Worm (Caenorhabditis elegans) whole organism, L4 larva: ENCODE data around the gene F59E12.15.
A peak's percentile ranks its signal among the peaks of the same experiment; 100 is the strongest.
"Not testable (repeated sequence)": the region's sequence is repeated elsewhere in the genome, so short reads cannot be mapped to it uniquely, and the experiment has no call there.

Source experiments
- D1046.2 ChIP-seq: fragments of 200-800 bp; sonication (Bioruptor generic); IDR thresholded peaks from 2 replicates; pipeline ENCODE4 v1.3.6; 2022; ENCODE audit warnings: missing genetic modification characterization, missing compliant biosample characterization
- F26F4.8 ChIP-seq: fragments of 200-800 bp; sonication (Bioruptor generic); conservative IDR thresholded peaks from 2 replicates; pipeline ENCODE4 v1.3.6; 2022; ENCODE audit warnings: missing genetic modification characterization, missing compliant biosample characterization
- F44E2.7 ChIP-seq: fragments of 200-800 bp; sonication (Bioruptor generic); IDR thresholded peaks from 2 replicates; pipeline ENCODE4 v2.1.2; 2022; ENCODE audit warnings: missing genetic modification characterization, missing compliant biosample characterization
- F49E8.2 ChIP-seq: sonication (generic microtip); optimal IDR thresholded peaks from 2 replicates; lab custom pipeline; 2016; ENCODE audit warnings: missing compliant biosample characterization, mild to moderate bottlenecking, missing genetic modification characterization, borderline replicate concordance
- T20F7.1 ChIP-seq: fragments of 200-800 bp; sonication (Bioruptor generic); optimal IDR thresholded peaks from 2 replicates; lab custom pipeline; 2018; ENCODE audit warnings: mild to moderate bottlenecking, missing genetic modification characterization, missing compliant biosample characterization
- Y48G9A.11 ChIP-seq: fragments of 200-800 bp; sonication (Bioruptor generic); IDR thresholded peaks from 2 replicates; pipeline ENCODE4 v1.3.6; 2022; ENCODE audit warnings: missing genetic modification reagents, missing genetic modification characterization, missing compliant biosample characterization
- aha-1 ChIP-seq: fragments of 150-350 bp; peaks from one replicate; lab custom pipeline; 2014; ENCODE audit warnings: missing biosample characterization, missing genetic modification characterization
- aly-2 ChIP-seq: sonication (generic microtip); optimal IDR thresholded peaks from 2 replicates; lab custom pipeline; 2018; ENCODE audit warnings: missing biosample characterization, missing genetic modification characterization
- ama-1 ChIP-seq: fragments of 150-350 bp; optimal IDR thresholded peaks from 2 replicates; lab custom pipeline; 2014; ENCODE audit warnings: inconsistent platforms, mixed read lengths
- ceh-62 ChIP-seq: sonication (generic microtip); optimal IDR thresholded peaks from 2 replicates; lab custom pipeline; 2017; ENCODE audit warnings: missing biosample characterization, missing genetic modification characterization
- ces-1 ChIP-seq: fragments of 150-350 bp; sonication (generic microtip); optimal IDR thresholded peaks from 4 replicates; lab custom pipeline; 2014; ENCODE audit warnings: missing biosample characterization, missing genetic modification reagents, missing genetic modification characterization
- dmd-6 ChIP-seq: fragments of 200-800 bp; sonication (Bioruptor generic); IDR thresholded peaks from 2 replicates; pipeline ENCODE4 v1.3.6; 2022; ENCODE audit warnings: missing genetic modification reagents, missing genetic modification characterization, missing compliant biosample characterization
- dpl-1 ChIP-seq: fragments of 150-350 bp; optimal IDR thresholded peaks from 2 replicates; lab custom pipeline; 2014; ENCODE audit warnings: missing biosample characterization, missing genetic modification reagents, missing genetic modification characterization
- duxl-1 ChIP-seq: sonication (generic microtip); optimal IDR thresholded peaks from 2 replicates; lab custom pipeline; 2016; ENCODE audit warnings: mild to moderate bottlenecking, missing genetic modification characterization, moderate library complexity, missing compliant biosample characterization; ENCODE audit not compliant: poor library complexity
- dve-1 ChIP-seq: sonication (generic microtip); optimal IDR thresholded peaks from 2 replicates; lab custom pipeline; 2017; ENCODE audit warnings: antibody characterized with exemption, mild to moderate bottlenecking, missing genetic modification characterization, missing compliant biosample characterization; ENCODE audit not compliant: insufficient read depth
- fos-1 ChIP-seq: fragments of 150-350 bp; optimal IDR thresholded peaks from 2 replicates; lab custom pipeline; 2014; ENCODE audit warnings: missing biosample characterization, missing genetic modification characterization
- hif-1 ChIP-seq, 2 experiments: sonication (generic microtip); optimal IDR thresholded peaks; 2 replicates each; lab custom pipeline; 2016 to 2017; ENCODE audit warnings: missing compliant biosample characterization in 2 of 2, missing genetic modification characterization in 2 of 2, missing genetic modification reagents in 2 of 2, missing genotype in 2 of 2, mild to moderate bottlenecking in 1 of 2
- hmg-1.1 ChIP-seq: fragments of 200-800 bp; sonication (Bioruptor generic); IDR thresholded peaks from 2 replicates; pipeline ENCODE4 v1.3.6; 2022; ENCODE audit warnings: missing genetic modification reagents, missing genetic modification characterization, missing compliant biosample characterization
- jun-1 ChIP-seq: fragments of 150-350 bp; optimal IDR thresholded peaks from 2 replicates; lab custom pipeline; 2014; ENCODE audit warnings: missing biosample characterization, missing genetic modification reagents, missing genetic modification characterization
- lin-13 ChIP-seq: fragments of 150-350 bp; optimal IDR thresholded peaks from 2 replicates; lab custom pipeline; 2014; ENCODE audit warnings: missing biosample characterization, missing genetic modification reagents, missing genetic modification characterization
- lin-15B ChIP-seq: fragments of 150-350 bp; sonication (generic microtip); optimal IDR thresholded peaks from 3 replicates; lab custom pipeline; 2014; ENCODE audit warnings: missing biosample characterization, missing genetic modification characterization
- lin-38 ChIP-seq: fragments of 200-800 bp; sonication (Bioruptor generic); IDR thresholded peaks from 2 replicates; pipeline ENCODE4 v1.3.6; 2022; ENCODE audit warnings: missing genetic modification reagents, missing genetic modification characterization, missing compliant biosample characterization
- lin-39 ChIP-seq: fragments of 150-350 bp; optimal IDR thresholded peaks from 2 replicates; lab custom pipeline; 2014; ENCODE audit warnings: missing biosample characterization, missing genetic modification reagents, missing genetic modification characterization
- madf-5 ChIP-seq, 2 experiments: fragments of 200-800 bp; sonication (Bioruptor generic); IDR thresholded peaks; 2 replicates each; pipeline ENCODE4 v1.3.6; 2022; ENCODE audit warnings: missing compliant biosample characterization in 2 of 2, missing genetic modification characterization in 2 of 2
- mdl-1 ChIP-seq, 2 experiments: fragments of 150-350 bp in 1 of 2; sonication (generic microtip) in 1 of 2; optimal IDR thresholded peaks; 2 replicates each; lab custom pipeline; 2014 to 2017; ENCODE audit warnings: missing biosample characterization in 2 of 2, missing genetic modification characterization in 2 of 2
- mep-1 ChIP-seq: fragments of 150-350 bp; sonication (generic microtip); optimal IDR thresholded peaks from 3 replicates; lab custom pipeline; 2014; ENCODE audit warnings: missing biosample characterization, missing genetic modification characterization
- nhr-102 ChIP-seq: sonication (generic microtip); optimal IDR thresholded peaks from 2 replicates; lab custom pipeline; 2016; ENCODE audit warnings: mild to moderate bottlenecking, missing genetic modification characterization, moderate library complexity, missing compliant biosample characterization
- nhr-28 ChIP-seq: fragments of 150-350 bp; optimal IDR thresholded peaks from 2 replicates; lab custom pipeline; 2014; ENCODE audit warnings: missing biosample characterization, missing genetic modification characterization
- nhr-6 ChIP-seq: fragments of 150-350 bp; optimal IDR thresholded peaks from 2 replicates; lab custom pipeline; 2014; ENCODE audit warnings: missing biosample characterization, missing genetic modification characterization
- nhr-76 ChIP-seq: fragments of 150-350 bp; optimal IDR thresholded peaks from 2 replicates; lab custom pipeline; 2014; ENCODE audit warnings: missing biosample characterization, missing genetic modification characterization
- nhr-77 ChIP-seq: fragments of 150-350 bp; optimal IDR thresholded peaks from 2 replicates; lab custom pipeline; 2014; ENCODE audit warnings: missing biosample characterization, missing genetic modification characterization
- sdz-12 ChIP-seq: fragments of 200-800 bp; sonication (Bioruptor generic); optimal IDR thresholded peaks from 2 replicates; lab custom pipeline; 2018; ENCODE audit warnings: mild to moderate bottlenecking, missing genetic modification characterization, missing compliant biosample characterization
- snpc-4 ChIP-seq: fragments of 150-350 bp; optimal IDR thresholded peaks from 2 replicates; lab custom pipeline; 2014; ENCODE audit warnings: missing biosample characterization, missing genetic modification characterization
- spr-1 ChIP-seq: sonication (generic microtip); optimal IDR thresholded peaks from 2 replicates; lab custom pipeline; 2016; ENCODE audit warnings: mild to moderate bottlenecking, missing genetic modification characterization, missing compliant biosample characterization
- spr-3 ChIP-seq: fragments of 200-800 bp; sonication (Bioruptor generic); optimal IDR thresholded peaks from 2 replicates; lab custom pipeline; 2018; ENCODE audit warnings: mild to moderate bottlenecking, missing genetic modification characterization, missing compliant biosample characterization
- vab-7 ChIP-seq: fragments of 200-800 bp; sonication (Bioruptor generic); IDR thresholded peaks from 2 replicates; pipeline ENCODE4 v1.3.6; 2022; ENCODE audit warnings: missing genetic modification reagents, missing genetic modification characterization, missing compliant biosample characterization
- zag-1 ChIP-seq: fragments of 150-350 bp; optimal IDR thresholded peaks from 2 replicates; lab custom pipeline; 2014; ENCODE audit warnings: missing biosample characterization, missing genetic modification characterization
- zfp-2 ChIP-seq: sonication (generic microtip); optimal IDR thresholded peaks from 2 replicates; lab custom pipeline; 2016; ENCODE audit warnings: mild to moderate bottlenecking, missing genetic modification characterization, missing compliant biosample characterization
- zip-11 ChIP-seq: fragments of 200-800 bp; sonication (Bioruptor generic); IDR thresholded peaks from 2 replicates; pipeline ENCODE4 v1.3.6; 2022; ENCODE audit warnings: missing genetic modification characterization, missing compliant biosample characterization
- zip-2 ChIP-seq: fragments of 150-350 bp; optimal IDR thresholded peaks from 2 replicates; lab custom pipeline; 2014; ENCODE audit warnings: missing biosample characterization, missing genetic modification characterization
- ztf-7 ChIP-seq: fragments of 150-350 bp; optimal IDR thresholded peaks from 2 replicates; lab custom pipeline; 2014; ENCODE audit warnings: missing biosample characterization, missing genetic modification characterization

The F59E12.15 gene

ce11 chrII:5636826-5637225 lies 8.7 kb upstream of the F59E12.15 start, which contains the start of gene F59E12.8:
F59E12.8 (minus strand) TSS chrII:5636926.
- TF ChIP-seq zfp-2 (tag; lab: Kevin White, UChicago) (no peak), sdz-12 (GFP tag; lab: Kevin White, UChicago) (no peak), ceh-62 (tag; lab: Kevin White, UChicago) (no peak), jun-1 (tag; lab: Kevin White, UChicago) (no peak), lin-38 (GFP tag; lab: Robert Waterston, UW) (no peak)

DNA sequence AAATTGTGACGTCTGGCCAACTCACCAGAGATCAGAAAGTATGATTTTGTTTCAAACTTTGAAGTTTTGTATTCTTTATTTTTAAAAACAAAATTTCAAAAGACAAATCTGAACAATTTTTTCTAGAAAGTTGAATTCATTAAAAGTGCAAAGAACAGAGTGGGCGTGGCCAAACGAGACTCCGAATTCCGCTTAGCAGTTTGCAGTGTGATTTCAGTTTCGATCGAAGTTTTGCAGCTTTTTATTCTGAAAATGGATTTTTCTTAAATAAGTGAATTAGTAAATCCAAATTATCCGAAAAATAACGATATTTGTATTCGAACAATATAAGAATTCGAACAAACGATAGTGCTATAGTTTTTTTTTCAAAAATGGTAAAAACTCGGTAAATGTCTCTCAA lies 5.3 kb upstream of the F59E12.15 start:
- peak; percentile 21 for TF ChIP-seq nhr-77 (tag; lab: Kevin White, UChicago)
- TF ChIP-seq duxl-1 (tag; lab: Kevin White, UChicago) = no peak
- TF ChIP-seq aly-2 (tag; lab: Kevin White, UChicago) = no peak
- TF ChIP-seq T20F7.1 = peak; percentile 92
- TF ChIP-seq spr-3 = peak; percentile 96
- TF ChIP-seq spr-1 = peak; percentile 95
- TF ChIP-seq F49E8.2 (tag; lab: Kevin White, UChicago) = no peak
- peak; percentile 84 for TF ChIP-seq Y48G9A.11 (GFP tag; lab: Robert Waterston, UW)
- TF ChIP-seq lin-13 (GFP tag; lab: Kevin White, UChicago) = no peak
- peak; percentile 43; the same call in 1 of the 2 replicates for TF ChIP-seq hmg-1.1 (GFP tag; lab: Robert Waterston, UW)
- peak; percentile 87 for TF ChIP-seq aha-1 (tag; lab: Kevin White, UChicago)
- TF ChIP-seq, all 104 proteins: peak for 7

DNA sequence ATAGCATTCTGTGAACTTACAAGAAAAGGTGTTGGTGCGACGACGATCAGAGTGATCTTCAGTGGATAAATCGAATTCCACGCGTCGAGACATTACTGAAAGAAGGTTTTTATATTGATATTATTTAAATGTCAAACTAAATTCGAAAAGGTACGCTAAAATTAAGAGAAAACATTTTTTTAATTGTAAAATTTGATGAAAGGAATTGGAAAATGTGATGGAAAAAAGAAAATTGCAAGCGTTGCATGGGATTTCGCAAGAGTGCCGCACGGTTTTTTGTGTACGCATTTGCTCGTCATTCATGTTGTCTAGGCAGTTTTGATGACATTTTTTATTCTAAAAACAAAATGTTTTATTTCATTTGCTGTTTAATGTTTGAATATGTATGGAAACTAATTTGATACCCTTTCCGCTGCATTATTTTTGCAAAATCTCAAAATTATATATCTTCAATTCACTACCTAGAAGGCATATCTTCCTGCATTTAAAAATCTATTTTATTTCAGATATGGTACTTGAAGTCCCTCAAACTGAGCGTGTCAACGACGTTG lies 2.8 kb upstream of the F59E12.15 start, which contains the start of the genes F59E12.6 and npl-4.1:
F59E12.6 (minus strand) TSS at position 101 of the 551 bp plus-strand sequence.
npl-4.1 (plus strand) TSS at position 501 of the 551 bp plus-strand sequence.
- not testable (repeated sequence) for TF ChIP-seq dve-1 (tag; lab: Kevin White, UChicago); zip-11 (GFP tag; lab: Robert Waterston, UW); F44E2.7 (GFP tag; lab: Robert Waterston, UW)
- TF ChIP-seq, all 104 proteins: peak for 0; not testable (repeated sequence) for 104

ce11 chrII:5622383-5622939 lies 5.7 kb downstream of the F59E12.15 start, which contains the start of the genes eif-3.L and npl-4.2:
eif-3.L (minus strand) TSS chrII:5622483.
npl-4.2 (plus strand) TSS chrII:5622889.
- TF ChIP-seq D1046.2; F26F4.8 (GFP tag; lab: Robert Waterston, UW); lin-39 (tag; lab: Kevin White, UChicago): not testable (repeated sequence)

DNA sequence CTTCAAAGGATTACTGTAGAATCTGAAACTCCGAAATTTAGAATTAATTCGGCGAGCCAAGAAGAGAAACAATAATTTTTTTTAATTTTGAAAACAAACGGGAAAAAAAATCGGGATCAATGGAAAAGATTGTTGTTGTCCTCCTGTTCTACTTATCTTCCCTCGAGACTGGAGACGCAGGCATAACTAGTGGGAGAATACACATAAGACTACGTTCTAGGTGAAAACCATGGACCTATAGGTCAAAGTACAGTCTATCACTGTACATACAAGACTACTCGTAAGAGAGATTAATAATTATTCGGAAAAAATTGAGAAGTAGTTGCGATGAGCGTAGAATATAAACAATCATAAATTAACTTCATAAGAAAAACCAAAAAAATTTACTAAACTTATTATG lies 8.9 kb downstream of the F59E12.15 start, which contains the start of gene dhs-6:
dhs-6 (minus strand) TSS at position 22 of the 400 bp plus-strand sequence.
- no peak for TF ChIP-seq ztf-7 (tag; lab: Kevin White, UChicago)
- peak; percentile 28 for TF ChIP-seq nhr-6 (tag; lab: Kevin White, UChicago)
- TF ChIP-seq madf-5 (GFP tag; IDR thresholded peaks at IDR 0.05; lab: Robert Waterston, UW) = no peak
- peak; percentile 17 for TF ChIP-seq spr-1
- TF ChIP-seq duxl-1 (tag; lab: Kevin White, UChicago) = peak; percentile 50
- TF ChIP-seq lin-15B = no peak
- TF ChIP-seq nhr-28 (tag; lab: Kevin White, UChicago) = peak; percentile 41
- no peak for TF ChIP-seq fos-1
- TF ChIP-seq snpc-4 (tag; lab: Kevin White, UChicago) = no peak
- TF ChIP-seq F49E8.2 (tag; lab: Kevin White, UChicago) = no peak
- TF ChIP-seq lin-13 (GFP tag; lab: Kevin White, UChicago) = no peak
- TF ChIP-seq ama-1 (lab: Kevin White, UChicago) = peak; percentile 5
- peak; percentile 37 for TF ChIP-seq aha-1 (tag; lab: Kevin White, UChicago)
- no peak for TF ChIP-seq vab-7 (GFP tag; lab: Robert Waterston, UW)
- peak; percentile 49 for TF ChIP-seq mep-1 (tag; lab: Kevin White, UChicago)
- no peak for TF ChIP-seq ces-1 (GFP tag; lab: Kevin White, UChicago)
- TF ChIP-seq nhr-102 (tag; lab: Kevin White, UChicago) = no peak
- TF ChIP-seq hif-1 (tag; optimal IDR thresholded peaks at IDR 0.05; lab: Kevin White, UChicago) = no peak
- peak; percentile 47 for TF ChIP-seq dve-1 (tag; lab: Kevin White, UChicago)
- no peak for TF ChIP-seq aly-2 (tag; lab: Kevin White, UChicago)
- TF ChIP-seq zag-1 (tag; lab: Kevin White, UChicago) = no peak
- TF ChIP-seq F26F4.8 (GFP tag; lab: Robert Waterston, UW) = no peak
- TF ChIP-seq nhr-76 (tag; lab: Kevin White, UChicago) = no peak
- TF ChIP-seq dmd-6 (GFP tag; lab: Robert Waterston, UW) = no peak
- TF ChIP-seq mdl-1 (tag; optimal IDR thresholded peaks at IDR 0.05; lab: Kevin White, UChicago) = no peak
- TF ChIP-seq zip-2 (tag; lab: Kevin White, UChicago) = no peak
- TF ChIP-seq Y48G9A.11 (GFP tag; lab: Robert Waterston, UW) = no peak
- no peak for TF ChIP-seq jun-1 (tag; lab: Kevin White, UChicago)
- TF ChIP-seq dpl-1 (GFP tag; lab: Kevin White, UChicago) = no peak
